Fruit fly (Drosophila melanogaster) S2 (cell line): ENCODE data around the gene Polr2I.
A peak's percentile ranks its signal among the peaks of the same experiment; 100 is the strongest.

Experiments
- CG8478 ChIP-seq: fragments of >200 bp; optimal IDR thresholded peaks from 2 replicates; lab custom pipeline; 2018
- CTCF ChIP-seq, 2 experiments: fragments of >200 bp; optimal IDR thresholded peaks; 2 replicates each; lab custom pipeline; 2018

The Polr2I gene

dm6 chr3R:14285059-14285953 lies 23.6 kb upstream of the Polr2I start:
- TF ChIP-seq CTCF (optimal IDR thresholded peaks at IDR 0.05; lab: Kevin White, UChicago), result no peak
- TF ChIP-seq CG8478 (lab: Kevin White, UChicago), result no peak

- TF ChIP-seq CG8478 (lab: Kevin White, UChicago), result no peak
- peak; percentile 61 to 63 for TF ChIP-seq CTCF (optimal IDR thresholded peaks at IDR 0.05; lab: Kevin White, UChicago)
Observed at dm6 chr3R:14286320-14287190, 22.3 kb upstream of the Polr2I start, which contains the start of gene trx. trx (minus strand) TSS chr3R:14286903.

dm6 chr3R:14287980-14288379 lies 20.9 kb upstream of the Polr2I start:
- TF ChIP-seq CG8478 (lab: Kevin White, UChicago), result no peak
- TF ChIP-seq CTCF (optimal IDR thresholded peaks at IDR 0.05; lab: Kevin White, UChicago), result no peak

DNA sequence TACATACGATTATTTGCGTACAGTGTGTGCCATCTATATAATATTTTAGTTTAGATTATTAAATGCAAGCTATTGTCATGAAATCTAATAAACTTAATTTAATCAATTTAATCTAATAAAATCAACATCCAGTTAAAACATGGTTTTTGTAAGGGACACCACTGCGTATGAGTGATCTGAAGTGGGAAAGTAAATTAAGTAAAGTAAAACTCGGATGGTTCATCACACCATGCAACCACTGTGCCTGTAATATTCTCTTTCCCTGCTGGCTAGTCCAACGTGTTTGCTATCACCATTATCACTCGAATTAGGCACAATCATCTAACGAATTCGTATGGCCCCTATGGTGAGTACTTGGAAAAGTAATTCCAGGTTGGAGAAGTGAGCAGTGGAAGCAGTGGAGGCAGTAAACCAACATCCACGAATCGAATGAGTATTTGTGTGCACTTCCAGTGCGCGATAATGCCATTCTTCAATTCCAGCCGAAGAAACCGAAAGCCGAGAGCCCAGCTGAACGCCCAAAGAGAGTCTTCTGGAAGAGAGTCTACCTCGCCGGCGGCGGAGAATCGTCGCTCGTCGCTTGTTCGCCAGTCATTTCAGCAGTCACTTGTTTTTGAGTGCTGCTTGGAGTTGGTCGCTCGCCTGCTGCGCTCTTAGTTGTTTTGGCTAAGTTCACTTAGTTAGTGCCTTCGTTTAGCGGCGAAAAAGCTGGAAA lies 20.1 kb upstream of the Polr2I start, which contains the start of gene red:
Gene red (plus strand): TSS at position 403 of the 715 bp plus-strand sequence.
- TF ChIP-seq CTCF (optimal IDR thresholded peaks at IDR 0.05; lab: Kevin White, UChicago), result no peak
- no peak for TF ChIP-seq CG8478 (lab: Kevin White, UChicago)

DNA sequence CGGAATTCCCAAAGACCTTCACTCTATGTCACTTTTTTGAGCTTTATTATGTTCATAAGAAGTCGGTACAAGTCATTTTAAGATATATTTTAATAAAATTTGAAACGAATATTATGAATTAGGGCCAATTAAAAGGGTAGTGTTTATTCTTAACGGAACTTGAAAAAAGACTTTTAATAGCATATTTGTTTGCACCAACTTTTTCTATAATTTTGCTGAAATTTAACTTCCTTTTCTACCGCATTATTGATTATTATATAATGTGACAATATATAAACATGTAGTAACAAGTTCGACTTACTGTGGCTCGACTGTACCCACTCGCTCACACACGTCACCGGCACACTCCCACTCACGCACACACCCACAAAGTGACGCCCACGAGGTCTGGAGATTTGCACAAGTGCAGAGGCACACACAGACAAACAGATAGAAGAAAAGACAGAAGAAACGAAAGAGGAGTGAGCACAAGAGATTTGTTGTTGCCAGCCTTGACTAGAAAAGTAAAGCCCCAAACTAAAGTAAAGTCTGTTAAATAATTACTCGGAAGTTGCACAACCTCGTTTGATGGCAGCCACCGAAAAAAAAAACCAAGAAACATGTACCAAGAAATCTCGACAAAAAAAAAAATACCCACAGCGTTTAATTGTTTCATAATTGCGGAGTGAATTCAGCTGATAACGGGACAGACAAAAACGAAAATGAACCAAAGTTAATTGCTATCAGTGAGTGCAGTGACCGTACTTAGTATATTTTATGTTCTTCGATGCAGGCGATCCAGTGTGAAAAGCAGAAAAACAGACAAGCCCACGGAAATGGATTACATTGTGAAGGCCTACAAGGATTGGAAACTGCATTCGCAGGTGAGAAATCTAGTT lies 18.7 kb upstream of the Polr2I start:
- no peak for TF ChIP-seq CTCF (optimal IDR thresholded peaks at IDR 0.05; lab: Kevin White, UChicago)
- no peak for TF ChIP-seq CG8478 (lab: Kevin White, UChicago)

DNA sequence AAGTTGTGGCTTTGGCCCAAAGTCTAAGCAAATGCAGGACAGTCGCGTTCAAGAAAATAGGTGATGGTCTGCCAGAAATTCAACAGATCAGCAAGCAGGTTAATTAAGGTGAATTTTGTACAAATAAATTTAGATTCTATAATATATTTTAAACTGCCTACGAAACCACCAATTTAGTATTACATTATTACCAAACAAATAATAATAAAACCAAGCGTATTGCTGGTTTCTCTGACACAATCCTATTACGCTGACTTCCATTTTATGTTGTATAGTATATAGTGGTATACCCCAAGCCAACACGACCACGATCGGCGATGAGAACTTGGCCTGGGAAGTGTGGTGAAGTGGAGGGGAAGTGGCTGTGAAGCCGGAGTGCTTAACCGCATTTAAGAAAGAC lies 17.5 kb upstream of the Polr2I start:
- TF ChIP-seq CTCF (optimal IDR thresholded peaks at IDR 0.05; lab: Kevin White, UChicago) (no peak), CG8478 (lab: Kevin White, UChicago) (no peak)

DNA sequence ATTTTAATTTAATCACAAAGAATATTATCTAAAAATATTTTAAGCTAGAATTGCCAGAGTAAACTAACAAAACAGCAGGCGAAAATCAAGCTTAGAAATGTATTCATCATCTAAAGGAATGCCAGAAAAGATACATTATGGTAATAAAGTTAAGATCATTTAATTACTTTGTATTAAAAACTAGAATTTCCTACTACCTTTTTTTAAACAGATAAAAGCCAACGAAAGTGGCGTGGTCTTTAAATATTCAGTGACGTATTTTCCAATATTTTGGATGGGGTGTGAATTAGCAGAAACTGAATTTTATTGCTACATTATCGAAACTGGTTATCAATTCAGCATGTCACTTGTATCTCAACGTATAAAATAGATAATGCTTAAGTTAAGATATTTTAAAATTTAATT lies 16.6 kb upstream of the Polr2I start:
- TF ChIP-seq CTCF (optimal IDR thresholded peaks at IDR 0.05; lab: Kevin White, UChicago) (no peak), CG8478 (lab: Kevin White, UChicago) (no peak)

DNA sequence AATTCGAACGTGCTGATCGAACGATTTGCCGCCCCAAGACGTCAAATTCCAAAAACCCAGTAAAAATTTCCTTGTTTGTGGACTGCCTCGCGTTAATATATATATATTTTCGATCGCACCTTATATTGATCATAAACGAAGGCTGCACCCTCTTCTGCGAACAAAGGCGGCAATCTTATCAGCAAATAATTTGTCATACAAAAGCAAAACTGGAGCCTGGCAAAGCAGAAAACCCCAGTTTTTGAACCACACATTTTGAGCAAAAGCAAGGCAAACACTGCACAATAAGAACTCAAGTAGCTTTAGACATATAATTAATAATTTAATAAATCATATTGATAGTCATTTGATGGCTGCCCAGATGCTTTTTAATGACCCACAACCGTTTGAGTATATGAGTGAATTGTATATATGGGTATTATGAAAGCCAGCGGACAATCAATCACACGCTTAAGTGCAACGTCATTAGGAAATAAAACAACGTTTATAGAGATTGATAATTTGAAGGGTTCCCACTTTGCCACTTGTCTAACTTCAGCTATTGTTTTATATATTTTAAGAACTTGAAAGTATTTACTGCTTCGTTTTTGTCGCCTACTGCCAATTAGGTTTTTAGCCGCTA lies 14.4 kb upstream of the Polr2I start:
- TF ChIP-seq CG8478 (lab: Kevin White, UChicago) (no peak), CTCF (optimal IDR thresholded peaks at IDR 0.05; lab: Kevin White, UChicago) (no peak)

DNA sequence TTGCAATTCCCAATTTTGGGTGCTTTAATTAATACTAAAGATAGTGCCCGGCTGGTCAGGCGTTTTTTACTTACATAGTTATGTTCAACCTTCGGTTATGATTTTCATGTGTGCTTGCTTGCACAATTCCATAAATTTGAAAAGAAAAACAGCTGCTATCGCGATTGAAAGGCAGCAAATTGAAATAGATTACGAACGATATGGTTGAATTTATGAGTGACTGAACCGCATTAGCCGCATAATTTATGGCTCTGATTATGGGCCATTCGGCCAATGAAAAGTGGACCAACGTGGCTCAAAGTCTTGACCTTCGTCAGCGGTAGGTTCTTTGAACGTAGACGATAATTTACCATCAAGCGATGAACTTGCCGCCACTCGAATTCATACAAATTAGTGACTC lies 12.8 kb upstream of the Polr2I start:
- TF ChIP-seq CTCF (optimal IDR thresholded peaks at IDR 0.05; lab: Kevin White, UChicago) (no peak), CG8478 (lab: Kevin White, UChicago) (no peak)

DNA sequence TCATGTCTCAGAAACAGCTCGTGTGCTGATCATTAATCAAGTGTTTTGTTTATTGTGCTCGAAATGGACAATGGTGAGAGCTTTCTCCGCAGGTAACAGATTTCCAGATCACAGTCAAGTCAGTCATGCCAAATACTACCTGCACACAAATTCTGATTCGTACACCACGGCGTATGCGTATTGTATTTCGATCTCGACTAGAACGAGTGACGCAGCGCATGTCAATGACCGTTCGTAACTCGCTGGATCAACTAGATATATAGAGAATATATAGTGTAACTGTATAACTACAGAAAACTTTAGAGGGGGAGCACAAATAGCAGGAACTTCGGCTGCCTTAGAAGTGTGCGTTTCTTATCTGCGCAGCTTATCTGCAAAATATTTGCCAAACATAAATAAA lies 12.2 kb upstream of the Polr2I start:
- TF ChIP-seq CTCF (optimal IDR thresholded peaks at IDR 0.05; lab: Kevin White, UChicago) (no peak), CG8478 (lab: Kevin White, UChicago) (no peak)

DNA sequence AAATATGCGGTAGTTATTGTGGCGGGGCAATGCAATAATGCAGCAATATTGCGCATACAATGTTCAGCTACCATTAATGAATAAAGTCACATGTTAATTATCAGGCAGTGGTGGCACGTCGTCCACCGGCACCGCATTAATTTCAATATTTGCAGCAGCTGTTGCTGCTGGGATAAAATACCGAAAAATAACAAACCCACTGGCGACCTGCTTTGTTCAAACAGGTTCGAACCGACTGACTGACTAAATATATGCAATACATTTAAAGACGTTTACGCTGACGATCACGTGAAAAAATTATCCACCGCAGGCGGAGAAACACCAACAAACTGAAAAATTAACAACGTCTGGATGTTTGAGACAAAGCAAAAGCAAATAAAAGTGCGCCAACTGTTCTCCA lies 11.4 kb upstream of the Polr2I start:
- TF ChIP-seq CG8478 (lab: Kevin White, UChicago), result no peak

dm6 chr3R:14298078-14298896 lies 10.6 kb upstream of the Polr2I start:
- TF ChIP-seq CG8478 (lab: Kevin White, UChicago), result no peak
- TF ChIP-seq CTCF (optimal IDR thresholded peaks at IDR 0.05; lab: Kevin White, UChicago), result no peak
